Worm (Caenorhabditis elegans) whole organism, young adult: ENCODE data around the gene rfk-1.

Experiments used
- dpl-1 ChIP-seq: fragments of 150-350 bp; optimal IDR thresholded peaks from 2 replicates; lab custom pipeline; 2014; ENCODE audit warnings: missing biosample characterization, missing genetic modification reagents, missing genetic modification characterization
- snpc-3.4 ChIP-seq: sonication (generic microtip); optimal IDR thresholded peaks from 2 replicates; lab custom pipeline; 2017; ENCODE audit warnings: missing genetic modification characterization, mild to moderate bottlenecking, missing compliant biosample characterization, antibody characterized with exemption, moderate library complexity, missing genotype, missing genetic modification reagents
- zfh-2 ChIP-seq: fragments of 200-800 bp; sonication (Bioruptor generic); conservative IDR thresholded peaks from 2 replicates; pipeline ENCODE4 v1.3.6; 2022; ENCODE audit warnings: missing genetic modification reagents, missing genetic modification characterization, missing compliant biosample characterization

- TF ChIP-seq snpc-3.4 (tag; lab: Kevin White, UChicago) (no peak), zfh-2 (GFP tag; lab: Robert Waterston, UW) (no peak), dpl-1 (no peak)
Observed at ce11 chrIV:10396827-10397226, 12.4 kb downstream of the rfk-1 start.
